Worm (Caenorhabditis elegans) whole organism, L4/young adult: ENCODE measurements around the gene Y41D4B.24.
A peak's percentile ranks its signal among the peaks of the same experiment; 100 is the strongest.

Experiments used
- W03F9.2 ChIP-seq: fragments of 150-350 bp; optimal IDR thresholded peaks from 2 replicates; lab custom pipeline; 2014; ENCODE audit warnings: missing biosample characterization, missing genetic modification characterization
- dao-5 ChIP-seq: sonication (generic microtip); optimal IDR thresholded peaks from 2 replicates; lab custom pipeline; 2016; ENCODE audit warnings: missing genotype, missing genetic modification characterization, moderate library complexity, missing compliant biosample characterization
- him-1 ChIP-seq: sonication (generic microtip); optimal IDR thresholded peaks from 2 replicates; lab custom pipeline; 2016; ENCODE audit warnings: missing genotype, missing genetic modification reagents, missing genetic modification characterization, missing compliant biosample characterization

Y41D4B.24 gene

ce11 chrIV:1682066-1682465, at the start of gene Y41D4B.24:
TSS of gene Y41D4B.24 (minus strand) at chrIV:1682166.
- TF ChIP-seq dao-5 (no peak), him-1 (tag; lab: Kevin White, UChicago) (no peak), W03F9.2 (tag; lab: Kevin White, UChicago) (no peak)

ce11 chrIV:1727538-1728072, 45.6 kb upstream of the Y41D4B.24 start:
- TF ChIP-seq dao-5 (no peak), W03F9.2 (tag; lab: Kevin White, UChicago) (no peak), him-1 (tag; lab: Kevin White, UChicago) (no peak)

- TF ChIP-seq him-1 (tag; lab: Kevin White, UChicago) (no peak), dao-5 (no peak), W03F9.2 (tag; lab: Kevin White, UChicago) (no peak)
These were observed 43.9 kb upstream of the Y41D4B.24 start, which contains the start of gene K08D12.8 for ce11 chrIV:1725888-1726287. TSS of gene K08D12.8 (plus strand) at chrIV:1726188.

ce11 chrIV:1724283-1724682, 42.3 kb upstream of the Y41D4B.24 start, which contains the start of gene epic-3:
TSS of gene epic-3 (minus strand) at chrIV:1724383.
- TF ChIP-seq W03F9.2 (tag; lab: Kevin White, UChicago) (no peak), him-1 (tag; lab: Kevin White, UChicago) (no peak), dao-5 (no peak)

ce11 chrIV:1722953-1723352, 41.0 kb upstream of the Y41D4B.24 start:
- TF ChIP-seq dao-5 (no peak), W03F9.2 (tag; lab: Kevin White, UChicago) (no peak), him-1 (tag; lab: Kevin White, UChicago) (no peak)

- TF ChIP-seq him-1 (tag; lab: Kevin White, UChicago): no peak
- no peak for TF ChIP-seq dao-5
- TF ChIP-seq W03F9.2 (tag; lab: Kevin White, UChicago): no peak
These were observed 39.6 kb upstream of the Y41D4B.24 start for ce11 chrIV:1721610-1722009.

- TF ChIP-seq him-1 (tag; lab: Kevin White, UChicago) (no peak), W03F9.2 (tag; lab: Kevin White, UChicago) (no peak), dao-5 (no peak)
These were observed 38.5 kb upstream of the Y41D4B.24 start, which contains the start of gene epic-2 for ce11 chrIV:1720474-1720873. TSS of gene epic-2 (plus strand) at chrIV:1720790.

- TF ChIP-seq him-1 (tag; lab: Kevin White, UChicago) (no peak), W03F9.2 (tag; lab: Kevin White, UChicago) (no peak), dao-5 (no peak)
These were observed 33.7 kb upstream of the Y41D4B.24 start for ce11 chrIV:1715705-1716104.

ce11 chrIV:1713618-1714017, 31.7 kb upstream of the Y41D4B.24 start:
- TF ChIP-seq him-1 (tag; lab: Kevin White, UChicago) (no peak), dao-5 (no peak), W03F9.2 (tag; lab: Kevin White, UChicago) (no peak)

- TF ChIP-seq him-1 (tag; lab: Kevin White, UChicago): no peak
- TF ChIP-seq dao-5: peak; percentile 37
These were observed 29.1 kb upstream of the Y41D4B.24 start, which contains the start of gene rpi-2 for ce11 chrIV:1711029-1711489. TSS of gene rpi-2 (plus strand) at chrIV:1711262.

- TF ChIP-seq him-1 (tag; lab: Kevin White, UChicago) (no peak), W03F9.2 (tag; lab: Kevin White, UChicago) (no peak), dao-5 (no peak)
These were observed 28.6 kb upstream of the Y41D4B.24 start for ce11 chrIV:1710535-1710934.

ce11 chrIV:1709695-1710315, 27.8 kb upstream of the Y41D4B.24 start, which contains the start of the genes pbs-1 and K08D12.3:
TSS of gene pbs-1 (minus strand) at chrIV:1709745.
TSS of gene K08D12.3 (plus strand) at chrIV:1710265.
- TF ChIP-seq him-1 (tag; lab: Kevin White, UChicago) (no peak), dao-5 (no peak), W03F9.2 (tag; lab: Kevin White, UChicago) (peak; percentile 86)

ce11 chrIV:1709002-1709401, 27.0 kb upstream of the Y41D4B.24 start:
- TF ChIP-seq dao-5 (no peak), W03F9.2 (tag; lab: Kevin White, UChicago) (no peak), him-1 (tag; lab: Kevin White, UChicago) (no peak)

ce11 chrIV:1708426-1708826, 26.5 kb upstream of the Y41D4B.24 start:
- TF ChIP-seq him-1 (tag; lab: Kevin White, UChicago) (no peak), dao-5 (no peak), W03F9.2 (tag; lab: Kevin White, UChicago) (no peak)
